Worm (Caenorhabditis elegans) whole organism, midembryonic: ENCODE measurements around the gene K08E4.3.

Experiments
- T22C8.4 ChIP-seq: fragments of 200-800 bp; sonication (Bioruptor generic); IDR thresholded peaks from 2 replicates; pipeline ENCODE4 v1.3.6; 2022; ENCODE audit warnings: missing genetic modification characterization, missing compliant biosample characterization
- cog-1 ChIP-seq: sonication (generic microtip); optimal IDR thresholded peaks from 2 replicates; lab custom pipeline; 2016; ENCODE audit warnings: missing genetic modification characterization, missing compliant biosample characterization
- flt-1 ChIP-seq: fragments of 200-800 bp; sonication (Bioruptor generic); IDR thresholded peaks from 2 replicates; pipeline ENCODE4 v1.3.6; 2022; ENCODE audit warnings: missing genetic modification characterization, missing compliant biosample characterization
- klf-2 ChIP-seq: fragments of 200-800 bp; sonication (Bioruptor generic); conservative IDR thresholded peaks from 2 replicates; pipeline ENCODE4 v1.3.6; 2022; ENCODE audit warnings: missing genetic modification reagents, missing genetic modification characterization, missing compliant biosample characterization
- med-1 ChIP-seq: sonication (generic microtip); optimal IDR thresholded peaks from 2 replicates; lab custom pipeline; 2017; ENCODE audit warnings: missing genetic modification characterization, mild to moderate bottlenecking, missing compliant biosample characterization, antibody characterized with exemption, missing genetic modification reagents; ENCODE audit not compliant: insufficient read depth
- ref-1 ChIP-seq: fragments of 200-800 bp; sonication (Bioruptor generic); conservative IDR thresholded peaks from 2 replicates; pipeline ENCODE4 v1.3.6; 2022; ENCODE audit warnings: missing genetic modification reagents, missing genetic modification characterization, missing compliant biosample characterization
- tab-1 ChIP-seq: fragments of 200-800 bp; sonication (Bioruptor generic); IDR thresholded peaks from 2 replicates; pipeline ENCODE4 v1.3.6; 2022; ENCODE audit warnings: missing genetic modification characterization, missing compliant biosample characterization
- ztf-23 ChIP-seq: fragments of 200-800 bp; sonication (Bioruptor generic); IDR thresholded peaks from 2 replicates; pipeline ENCODE4 v1.3.6; 2022; ENCODE audit warnings: missing genetic modification reagents, missing genetic modification characterization, missing compliant biosample characterization
- ztf-29 ChIP-seq: fragments of 200-800 bp; sonication (Bioruptor generic); IDR thresholded peaks from 2 replicates; pipeline ENCODE4 v1.3.6; 2022; ENCODE audit warnings: missing genetic modification reagents, missing genetic modification characterization, missing compliant biosample characterization

K08E4.3 gene

DNA sequence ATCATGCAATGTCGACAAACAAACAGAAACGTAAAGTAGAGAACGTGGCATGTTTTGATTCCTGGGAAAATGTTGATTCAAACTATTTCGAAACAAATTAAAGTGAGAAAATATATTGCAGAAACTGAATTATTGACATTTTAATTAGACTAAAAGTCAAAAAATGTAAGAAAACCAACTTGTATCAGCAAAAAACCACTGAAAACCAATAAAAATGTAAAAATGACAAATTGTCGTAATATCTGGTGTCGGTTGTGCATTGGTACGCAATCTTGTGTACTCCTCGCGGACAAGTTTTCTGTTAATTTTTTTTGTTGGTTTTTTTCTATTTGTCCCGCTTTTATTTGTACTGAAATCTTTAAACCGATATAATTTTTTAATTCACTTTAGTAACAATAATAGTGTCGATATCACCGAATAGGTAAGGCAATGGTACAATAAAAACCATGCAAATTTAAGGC lies 27.8 kb upstream of the K08E4.3 start, which contains the start of gene T12G3.11:
T12G3.11 (minus strand) TSS at position 51 of the 461 bp plus-strand sequence.
- TF ChIP-seq tab-1 (GFP tag; lab: Robert Waterston, UW) (no peak), ref-1 (GFP tag; lab: Robert Waterston, UW) (no peak), flt-1 (GFP tag; lab: Robert Waterston, UW) (no peak), cog-1 (tag; lab: Kevin White, UChicago) (no peak), klf-2 (GFP tag; lab: Robert Waterston, UW) (no peak), ztf-23 (GFP tag; lab: Robert Waterston, UW) (no peak), ztf-29 (GFP tag; lab: Robert Waterston, UW) (no peak), T22C8.4 (GFP tag; lab: Robert Waterston, UW) (no peak), med-1 (GFP tag; lab: Kevin White, UChicago) (no peak)

DNA sequence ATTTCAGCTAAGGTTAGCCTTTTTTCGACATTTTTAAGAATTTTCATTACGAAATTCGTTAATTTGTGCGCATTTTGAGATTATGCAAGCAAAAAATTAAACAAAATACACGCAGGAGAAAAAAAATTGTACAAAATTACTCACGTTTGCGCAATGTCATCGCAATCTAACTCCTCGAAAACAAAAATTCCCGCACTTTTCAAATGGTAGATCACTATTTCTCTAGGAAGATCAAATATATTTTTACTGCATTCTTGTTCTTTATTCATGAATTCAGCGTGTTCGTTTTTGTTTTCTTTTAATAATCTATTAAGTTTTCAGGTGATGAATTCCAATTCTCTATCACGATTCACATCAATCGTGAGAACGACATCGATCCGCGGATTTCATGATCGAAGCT lies 26.5 kb upstream of the K08E4.3 start, which contains the start of the genes T12G3.6 and mrpl-51:
T12G3.6 (minus strand) TSS at position 269 of the 400 bp plus-strand sequence.
mrpl-51 (plus strand) TSS at position 322 of the 400 bp plus-strand sequence.
- no peak for TF ChIP-seq ztf-23 (GFP tag; lab: Robert Waterston, UW)
- TF ChIP-seq klf-2 (GFP tag; lab: Robert Waterston, UW), result no peak
- TF ChIP-seq med-1 (GFP tag; lab: Kevin White, UChicago), result no peak
- no peak for TF ChIP-seq flt-1 (GFP tag; lab: Robert Waterston, UW)
- TF ChIP-seq T22C8.4 (GFP tag; lab: Robert Waterston, UW), result no peak
- no peak for TF ChIP-seq tab-1 (GFP tag; lab: Robert Waterston, UW)
- TF ChIP-seq ztf-29 (GFP tag; lab: Robert Waterston, UW), result no peak
- no peak for TF ChIP-seq cog-1 (tag; lab: Kevin White, UChicago)
- TF ChIP-seq ref-1 (GFP tag; lab: Robert Waterston, UW), result no peak

DNA sequence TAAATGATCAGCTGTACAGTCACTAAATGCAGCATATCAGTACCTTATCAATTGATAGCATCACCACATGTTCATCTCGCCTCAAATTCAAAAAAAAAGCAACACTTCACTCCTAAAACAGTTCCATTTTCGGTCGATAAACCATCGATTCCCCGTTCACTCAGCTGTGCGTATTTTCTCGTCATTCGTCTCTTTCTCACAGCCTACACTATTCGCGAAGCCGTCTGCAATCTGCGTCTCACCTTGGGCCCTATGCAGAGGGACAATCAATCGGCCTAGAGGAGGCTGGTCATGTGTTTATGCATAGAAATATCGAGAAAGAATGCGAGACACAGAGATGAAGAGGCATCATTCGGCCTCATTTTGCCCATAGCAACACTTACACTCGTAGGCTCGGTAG lies 25.2 kb upstream of the K08E4.3 start:
- TF ChIP-seq cog-1 (tag; lab: Kevin White, UChicago), result peak; percentile 81
- no peak for TF ChIP-seq tab-1 (GFP tag; lab: Robert Waterston, UW)
- TF ChIP-seq ztf-29 (GFP tag; lab: Robert Waterston, UW), result 0 out of 2 replicates have a peak, but pooled peaks have one; percentile 41
- no peak for TF ChIP-seq klf-2 (GFP tag; lab: Robert Waterston, UW)
- TF ChIP-seq med-1 (GFP tag; lab: Kevin White, UChicago), result no peak
- peak; percentile 77 for TF ChIP-seq T22C8.4 (GFP tag; lab: Robert Waterston, UW)
- TF ChIP-seq ztf-23 (GFP tag; lab: Robert Waterston, UW), result 0 out of 2 replicates have a peak, but pooled peaks have one; percentile 45
- TF ChIP-seq flt-1 (GFP tag; lab: Robert Waterston, UW), result no peak
- TF ChIP-seq ref-1 (GFP tag; lab: Robert Waterston, UW), result no peak

DNA sequence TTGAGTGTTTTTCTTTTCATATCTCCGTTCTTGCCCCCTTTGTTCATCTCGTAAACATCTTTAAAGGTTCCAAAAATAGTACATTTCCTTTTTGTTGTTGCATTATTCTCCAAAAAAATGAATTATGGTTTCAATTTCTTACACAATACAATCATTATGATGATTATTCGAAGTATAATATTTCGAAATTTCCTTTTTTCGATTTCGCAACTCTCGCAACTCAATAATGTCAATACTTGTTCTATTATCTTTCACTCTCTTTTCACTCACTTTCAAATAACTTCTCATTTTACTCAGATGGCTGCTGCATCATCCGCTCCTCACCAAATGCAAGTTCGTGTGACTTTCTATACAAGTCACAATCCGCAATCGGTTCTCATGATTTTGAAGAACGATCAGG lies 23.6 kb upstream of the K08E4.3 start, which contains the start of gene sqst-1:
sqst-1 (plus strand) TSS at position 298 of the 400 bp plus-strand sequence.
- no peak for TF ChIP-seq T22C8.4 (GFP tag; lab: Robert Waterston, UW)
- TF ChIP-seq med-1 (GFP tag; lab: Kevin White, UChicago), result no peak
- TF ChIP-seq flt-1 (GFP tag; lab: Robert Waterston, UW), result no peak
- TF ChIP-seq tab-1 (GFP tag; lab: Robert Waterston, UW), result no peak
- no peak for TF ChIP-seq ref-1 (GFP tag; lab: Robert Waterston, UW)
- TF ChIP-seq ztf-29 (GFP tag; lab: Robert Waterston, UW), result no peak
- TF ChIP-seq klf-2 (GFP tag; lab: Robert Waterston, UW), result no peak
- no peak for TF ChIP-seq cog-1 (tag; lab: Kevin White, UChicago)
- TF ChIP-seq ztf-23 (GFP tag; lab: Robert Waterston, UW), result no peak

DNA sequence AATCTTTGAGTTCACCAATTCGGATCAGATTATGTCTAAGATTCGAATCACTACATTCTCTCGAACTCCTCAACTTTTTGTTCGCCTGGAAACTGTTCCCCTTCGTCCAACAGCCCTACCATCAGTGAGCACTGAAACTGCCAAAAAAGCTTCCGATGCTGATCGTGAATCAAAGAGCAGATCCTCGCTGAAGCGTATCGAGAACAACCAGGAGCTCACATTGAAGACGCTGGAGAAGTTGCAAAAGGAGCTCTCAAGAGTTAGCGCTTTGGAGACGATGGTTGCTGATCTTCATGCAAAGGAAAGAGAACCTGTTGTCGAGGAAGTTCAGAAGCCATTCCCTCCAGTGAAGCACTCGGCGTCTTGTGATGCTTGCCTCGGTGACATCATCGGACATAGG lies 22.8 kb upstream of the K08E4.3 start:
- TF ChIP-seq flt-1 (GFP tag; lab: Robert Waterston, UW), result no peak
- no peak for TF ChIP-seq ztf-29 (GFP tag; lab: Robert Waterston, UW)
- TF ChIP-seq ref-1 (GFP tag; lab: Robert Waterston, UW), result no peak
- TF ChIP-seq cog-1 (tag; lab: Kevin White, UChicago), result no peak
- TF ChIP-seq tab-1 (GFP tag; lab: Robert Waterston, UW), result no peak
- no peak for TF ChIP-seq T22C8.4 (GFP tag; lab: Robert Waterston, UW)
- TF ChIP-seq klf-2 (GFP tag; lab: Robert Waterston, UW), result no peak
- TF ChIP-seq ztf-23 (GFP tag; lab: Robert Waterston, UW), result no peak
- TF ChIP-seq med-1 (GFP tag; lab: Kevin White, UChicago), result no peak

DNA sequence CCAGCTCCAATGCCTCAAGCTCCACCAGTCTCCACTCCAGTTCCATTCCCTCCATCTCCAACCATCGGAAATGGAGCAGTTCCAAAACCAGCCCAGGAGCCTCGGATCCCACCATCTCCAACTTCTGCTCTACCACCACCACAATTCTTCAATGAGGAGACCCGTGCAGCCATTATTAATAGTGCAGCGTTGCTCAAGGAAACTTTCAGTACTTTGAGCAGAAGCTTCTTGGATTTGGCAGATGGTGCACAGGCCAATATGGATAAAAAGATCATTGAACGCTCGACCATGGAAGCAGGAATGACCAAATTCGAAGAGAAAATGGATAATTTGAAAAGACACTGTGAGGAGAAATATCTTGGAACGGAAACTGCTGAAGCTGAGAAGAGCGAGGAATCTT lies 22.1 kb upstream of the K08E4.3 start:
- TF ChIP-seq flt-1 (GFP tag; lab: Robert Waterston, UW), result no peak
- no peak for TF ChIP-seq cog-1 (tag; lab: Kevin White, UChicago)
- TF ChIP-seq klf-2 (GFP tag; lab: Robert Waterston, UW), result no peak
- no peak for TF ChIP-seq ztf-23 (GFP tag; lab: Robert Waterston, UW)

DNA sequence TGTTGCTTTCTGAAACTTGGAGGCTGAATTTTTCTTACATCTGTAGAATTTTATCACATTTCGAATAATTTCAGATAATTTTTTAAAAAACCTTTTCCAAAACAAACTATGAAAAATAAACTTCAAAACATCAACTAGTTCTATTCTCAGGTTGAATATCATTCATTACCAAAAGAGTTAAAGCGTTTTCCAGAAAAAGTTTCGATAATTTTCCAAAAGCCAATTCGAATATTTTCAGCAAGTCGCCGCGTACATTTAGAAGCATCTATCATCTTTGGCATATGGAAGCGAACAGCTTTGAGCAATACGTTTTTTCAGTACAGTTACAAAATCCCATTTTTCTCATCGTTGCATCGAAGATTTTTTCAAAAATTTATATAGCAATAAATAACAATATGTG lies 20.6 kb upstream of the K08E4.3 start:
- TF ChIP-seq cog-1 (tag; lab: Kevin White, UChicago), result no peak
- TF ChIP-seq med-1 (GFP tag; lab: Kevin White, UChicago), result no peak
- no peak for TF ChIP-seq klf-2 (GFP tag; lab: Robert Waterston, UW)
- no peak for TF ChIP-seq ref-1 (GFP tag; lab: Robert Waterston, UW)
- TF ChIP-seq ztf-23 (GFP tag; lab: Robert Waterston, UW), result no peak
- no peak for TF ChIP-seq ztf-29 (GFP tag; lab: Robert Waterston, UW)
- TF ChIP-seq T22C8.4 (GFP tag; lab: Robert Waterston, UW), result no peak
- no peak for TF ChIP-seq tab-1 (GFP tag; lab: Robert Waterston, UW)
- TF ChIP-seq flt-1 (GFP tag; lab: Robert Waterston, UW), result no peak

DNA sequence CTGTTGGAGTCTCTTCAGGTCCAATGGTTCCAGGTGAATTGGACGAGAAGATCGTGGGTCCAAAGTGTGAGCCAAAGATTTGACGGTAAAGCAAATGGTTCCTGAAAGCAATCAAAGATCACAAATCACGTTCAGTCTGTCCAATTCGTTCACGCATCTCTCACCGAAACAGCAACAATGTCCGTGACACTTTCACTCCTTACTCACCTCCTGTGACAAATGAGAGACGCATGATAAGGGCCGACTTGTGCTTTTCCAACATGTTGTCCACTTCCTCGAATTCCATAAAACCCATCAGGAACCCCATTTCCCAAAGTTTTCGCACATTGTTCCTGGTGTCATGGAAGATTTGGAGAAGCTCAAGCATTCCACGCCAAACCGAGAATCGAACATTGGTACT lies 17.1 kb upstream of the K08E4.3 start:
- TF ChIP-seq tab-1 (GFP tag; lab: Robert Waterston, UW), result no peak
- no peak for TF ChIP-seq ref-1 (GFP tag; lab: Robert Waterston, UW)
- no peak for TF ChIP-seq ztf-29 (GFP tag; lab: Robert Waterston, UW)
- TF ChIP-seq cog-1 (tag; lab: Kevin White, UChicago), result no peak
- no peak for TF ChIP-seq klf-2 (GFP tag; lab: Robert Waterston, UW)
- TF ChIP-seq med-1 (GFP tag; lab: Kevin White, UChicago), result no peak
- no peak for TF ChIP-seq T22C8.4 (GFP tag; lab: Robert Waterston, UW)
- no peak for TF ChIP-seq flt-1 (GFP tag; lab: Robert Waterston, UW)
